Worm (Caenorhabditis elegans): ENCODE measurements around the gene F08B12.11.

DNA sequence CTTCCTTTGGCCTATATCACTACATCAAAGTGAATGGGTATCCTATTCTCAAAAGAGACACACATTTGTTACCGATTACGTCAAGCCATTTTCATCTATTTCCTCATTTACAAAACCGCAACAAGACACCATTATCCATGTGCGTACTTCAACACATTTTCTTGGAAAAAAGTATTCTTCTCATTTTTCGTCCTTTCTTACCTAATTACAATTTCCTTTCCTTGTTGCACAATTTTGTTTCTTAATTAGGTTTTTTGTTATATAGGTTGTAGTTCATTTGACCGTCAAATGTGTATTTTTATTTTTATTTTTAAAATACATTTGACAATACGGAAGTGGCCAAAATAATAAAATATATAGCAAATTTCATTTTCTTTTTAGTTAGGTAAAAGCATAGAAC lies 1.5 kb upstream of the F08B12.11 start:
- no peak for TF ChIP-seq hmbx-1 (tag; optimal IDR thresholded peaks at IDR 0.05)
- no peak for TF ChIP-seq tbx-11 (GFP tag; IDR thresholded peaks at IDR 0.05)
- no peak for TF ChIP-seq B0310.2 (tag; optimal IDR thresholded peaks at IDR 0.05)
- no peak for TF ChIP-seq F13C5.2 (tag; optimal IDR thresholded peaks at IDR 0.05)
- TF ChIP-seq tbx-37 (GFP tag; conservative IDR thresholded peaks at IDR 0.05) = no peak
- TF ChIP-seq ceh-13 (GFP tag; optimal IDR thresholded peaks at IDR 0.05) = no peak
- no peak for TF ChIP-seq flt-1 (GFP tag; IDR thresholded peaks at IDR 0.05)
- TF ChIP-seq ets-7 (tag; optimal IDR thresholded peaks at IDR 0.05) = no peak
- TF ChIP-seq pes-1 (GFP tag; IDR thresholded peaks at IDR 0.05) = no peak
- TF ChIP-seq hmg-4 (GFP tag; optimal IDR thresholded peaks at IDR 0.05) = no peak
- no peak for TF ChIP-seq ama-1 (optimal IDR thresholded peaks at IDR 0.05)
- no peak for TF ChIP-seq tra-4 (tag; optimal IDR thresholded peaks at IDR 0.05)

Data from whole organism, early embryonic.